Worm (Caenorhabditis elegans) whole organism, L1 larva: Measurements from ENCODE around the gene mlt-3.

Experiments used
- egl-27 ChIP-seq, 2 experiments: fragments of 150-350 bp in 1 of 2; sonication (generic microtip); optimal IDR thresholded peaks; 3 replicates each; lab custom pipeline; 2017 to 2018; ENCODE audit warnings: missing biosample characterization in 2 of 2, missing genetic modification characterization in 2 of 2, missing genetic modification reagents in 2 of 2
- elt-3 ChIP-seq, 6 experiments: fragments of 150-350 bp in 1 of 6; sonication (generic microtip); optimal IDR thresholded peaks; 2 replicates each; lab custom pipeline; 2017 to 2018; ENCODE audit warnings: missing biosample characterization in 6 of 6, missing genetic modification characterization in 6 of 6, inconsistent platforms in 1 of 6
- fos-1 ChIP-seq: fragments of 150-350 bp; optimal IDR thresholded peaks from 2 replicates; lab custom pipeline; 2014; ENCODE audit warnings: missing biosample characterization, missing genetic modification characterization

DNA sequence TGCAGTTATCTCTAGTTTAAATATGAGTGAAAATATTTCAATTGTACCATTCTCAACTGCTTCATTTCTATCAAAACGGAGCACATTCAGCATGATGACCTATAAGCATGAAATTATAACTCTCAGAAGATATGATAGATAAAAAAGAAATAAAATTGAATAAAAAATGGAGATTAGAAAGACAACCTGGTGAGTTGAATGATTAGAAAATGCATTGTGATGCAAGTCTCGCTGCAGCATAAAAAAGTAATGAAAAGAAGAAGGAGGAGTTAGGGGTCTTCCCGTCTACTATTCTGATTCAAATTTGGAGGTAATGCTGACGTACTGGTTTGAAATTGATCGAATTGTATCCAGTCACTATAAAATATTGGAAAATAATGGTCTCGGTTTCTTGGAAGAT, 17.8 kb upstream of the mlt-3 start, which contains the start of gene sre-15:
- TF ChIP-seq elt-3 (tag; optimal IDR thresholded peaks at IDR 0.05; lab: Kevin White, UChicago) (no peak), fos-1 (tag; lab: Kevin White, UChicago) (no peak), egl-27 (tag; optimal IDR thresholded peaks at IDR 0.05; lab: Kevin White, UChicago) (no peak)
